Fruit fly (Drosophila melanogaster): ENCODE measurements around the gene CG17931.
A peak's percentile ranks its signal among the peaks of the same experiment; 100 is the strongest.

CG17931 gene

DNA sequence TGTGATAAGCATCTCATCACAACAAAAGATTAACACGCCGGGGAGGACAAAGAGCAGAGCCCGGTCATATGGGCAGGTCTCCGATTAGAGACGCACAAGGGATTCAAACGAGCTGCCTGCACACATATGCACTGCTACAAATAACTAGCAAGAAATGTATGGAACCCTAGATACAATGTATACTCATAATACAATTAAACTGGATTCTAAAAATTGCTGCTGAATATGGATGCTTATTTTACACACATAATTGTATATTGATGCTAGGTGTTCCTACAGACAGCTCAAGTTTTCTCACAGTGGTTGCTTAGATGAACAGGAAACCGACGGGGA is 22.2 kb downstream of the CG17931 start (continued):
- TF ChIP-seq eve (GFP tag; optimal IDR thresholded peaks at IDR 0.05), result peak in 1 of 2 experiments; percentile 66
- peak; percentile 45 for TF ChIP-seq stwl (tag; optimal IDR thresholded peaks at IDR 0.05)
- TF ChIP-seq CG15601 (tag; optimal IDR thresholded peaks at IDR 0.05), result peak; percentile 16
- no peak for TF ChIP-seq mld (GFP tag; IDR thresholded peaks at IDR 0.05; ENCODE audit: partially characterized antibody)
- peak; percentile 74 for TF ChIP-seq Six4 (GFP tag; optimal IDR thresholded peaks at IDR 0.05)
- TF ChIP-seq CG8359 (GFP tag; optimal IDR thresholded peaks at IDR 0.05; ENCODE audit: borderline replicate concordance), result peak; percentile 63
- no peak for TF ChIP-seq inv (GFP tag; IDR thresholded peaks at IDR 0.05; ENCODE audit: partially characterized antibody)
- TF ChIP-seq nom (GFP tag; optimal IDR thresholded peaks at IDR 0.05), result no peak
- TF ChIP-seq sens (GFP tag), result peak; percentile 97
- TF ChIP-seq CG17361 (GFP tag; IDR thresholded peaks at IDR 0.05), result peak; percentile 29; the same call in 1 of the 3 replicates
- TF ChIP-seq ken (GFP tag; IDR thresholded peaks at IDR 0.05), result 0 out of 3 replicates have a peak, but pooled peaks have one; percentile 16
- TF ChIP-seq CG10209 (GFP tag; optimal IDR thresholded peaks at IDR 0.05), result peak; percentile 32
- no peak for TF ChIP-seq Sox102F (GFP tag; optimal IDR thresholded peaks at IDR 0.05)
- peak; percentile 33 for TF ChIP-seq Asciz (GFP tag; optimal IDR thresholded peaks at IDR 0.05)
- peak; percentile 27; the same call in 1 of the 2 replicates for TF ChIP-seq Ptx1 (GFP tag; IDR thresholded peaks at IDR 0.05)
- peak; percentile 51 for TF ChIP-seq CG1233 (GFP tag; optimal IDR thresholded peaks at IDR 0.05)
- no peak for TF ChIP-seq grn (GFP tag; optimal IDR thresholded peaks at IDR 0.05)
- peak; percentile 88 for TF ChIP-seq CG15696 (tag; optimal IDR thresholded peaks at IDR 0.05)
- TF ChIP-seq CG8290 (GFP tag; optimal IDR thresholded peaks at IDR 0.05), result peak; percentile 68
- no peak for TF ChIP-seq CG8290 (tag; optimal IDR thresholded peaks at IDR 0.05)
- TF ChIP-seq kay (GFP tag; optimal IDR thresholded peaks at IDR 0.05), result no peak
- TF ChIP-seq Vsx1 (GFP tag; optimal IDR thresholded peaks at IDR 0.05), result no peak
- peak; percentile 62 for TF ChIP-seq az2 (GFP tag; optimal IDR thresholded peaks at IDR 0.05)
- no peak for TF ChIP-seq CG34224 (GFP tag; IDR thresholded peaks at IDR 0.05; ENCODE audit: partially characterized antibody)
- peak; percentile 13 for TF ChIP-seq CG17385 (GFP tag; optimal IDR thresholded peaks at IDR 0.05)
- peak; percentile 6 for TF ChIP-seq Jarid2 (GFP tag; optimal IDR thresholded peaks at IDR 0.05)
- no peak for TF ChIP-seq prd (optimal IDR thresholded peaks at IDR 0.05)
- peak; percentile 90 for TF ChIP-seq prd (GFP tag; IDR thresholded peaks at IDR 0.05)
- no peak for TF ChIP-seq Ada2b (GFP tag; IDR thresholded peaks at IDR 0.05)
- TF ChIP-seq gsb-n (tag; optimal IDR thresholded peaks at IDR 0.05), result peak; percentile 85
- peak; percentile 67 for TF ChIP-seq Side (GFP tag; optimal IDR thresholded peaks at IDR 0.05)
- no peak for TF ChIP-seq Nf-YB (GFP tag; optimal IDR thresholded peaks at IDR 0.05)
- TF ChIP-seq usp (GFP tag; optimal IDR thresholded peaks at IDR 0.05), result no peak
- TF ChIP-seq CG12236 (GFP tag; optimal IDR thresholded peaks at IDR 0.05), result peak; percentile 50
- TF ChIP-seq chm (GFP tag; IDR thresholded peaks at IDR 0.05), result peak; percentile 59; the same call in 1 of the 2 replicates
- TF ChIP-seq da (GFP tag; optimal IDR thresholded peaks at IDR 0.05), result no peak
- TF ChIP-seq grau (tag; optimal IDR thresholded peaks at IDR 0.05), result peak; percentile 43
- TF ChIP-seq C15 (GFP tag; IDR thresholded peaks at IDR 0.05), result no peak
- TF ChIP-seq Dll (GFP tag; IDR thresholded peaks at IDR 0.05; ENCODE audit: partially characterized antibody), result no peak
- peak; percentile 60 for TF ChIP-seq lmd (GFP tag; IDR thresholded peaks at IDR 0.05)
- peak; percentile 57 for TF ChIP-seq CG7839 (tag; optimal IDR thresholded peaks at IDR 0.05)
- TF ChIP-seq knrl (GFP tag; IDR thresholded peaks at IDR 0.05; ENCODE audit: partially characterized antibody), result no peak
- no peak for TF ChIP-seq CG1792 (GFP tag; optimal IDR thresholded peaks at IDR 0.05)
- TF ChIP-seq Gsc (GFP tag; IDR thresholded peaks at IDR 0.05), result no peak
- no peak for TF ChIP-seq fd3F (GFP tag; optimal IDR thresholded peaks at IDR 0.05)
- TF ChIP-seq Dref (GFP tag; IDR thresholded peaks at IDR 0.05), result no peak
- peak; percentile 69 for TF ChIP-seq CG13775 (GFP tag; optimal IDR thresholded peaks at IDR 0.05)
- TF ChIP-seq dm (GFP tag; optimal IDR thresholded peaks at IDR 0.05), result peak; percentile 10
- TF ChIP-seq bbx (GFP tag; IDR thresholded peaks at IDR 0.05; ENCODE audit: partially characterized antibody), result no peak
- no peak for TF ChIP-seq Dip2 (GFP tag; IDR thresholded peaks at IDR 0.05)
- peak; percentile 20 for TF ChIP-seq Fer3 (tag; optimal IDR thresholded peaks at IDR 0.05)
- TF ChIP-seq danr (GFP tag; IDR thresholded peaks at IDR 0.05), result no peak
